Fruit fly (Drosophila melanogaster) whole organism, embryonic: ENCODE data around the gene TwdlX.

Source experiments
- Asciz ChIP-seq: fragments of 200-800 bp; sonication (Bioruptor generic); optimal IDR thresholded peaks from 2 replicates; lab custom pipeline; 2017; ENCODE audit warnings: missing biosample characterization, mild to moderate bottlenecking, missing genetic modification characterization, missing genetic modification reagents
- Bteb2 ChIP-seq: fragments of 200-800 bp; sonication (Bioruptor generic); optimal IDR thresholded peaks from 2 replicates; lab custom pipeline; 2016; ENCODE audit warnings: missing biosample characterization, missing genetic modification characterization
- CG11695 ChIP-seq: fragments of 200-800 bp; sonication (Bioruptor generic); IDR thresholded peaks from 3 replicates; pipeline ENCODE4 v1.3.6; 2022; ENCODE audit warnings: missing biosample characterization, missing genetic modification characterization
- CG12104 ChIP-seq: fragments of 200-800 bp; sonication (Bioruptor generic); optimal IDR thresholded peaks from 3 replicates; lab custom pipeline; 2016; ENCODE audit warnings: missing biosample characterization, missing genetic modification characterization
- CG1233 ChIP-seq: fragments of 200-800 bp; sonication (Bioruptor generic); optimal IDR thresholded peaks from 4 replicates; lab custom pipeline; 2018; ENCODE audit warnings: missing biosample characterization, mild to moderate bottlenecking, missing genetic modification characterization
- CG12391 ChIP-seq: fragments of 200-800 bp; sonication (Bioruptor generic); optimal IDR thresholded peaks from 3 replicates; lab custom pipeline; 2018; ENCODE audit warnings: missing biosample characterization, mild to moderate bottlenecking, missing genetic modification characterization, moderate library complexity
- CG15011 ChIP-seq: fragments of 200-800 bp; sonication (Bioruptor generic); optimal IDR thresholded peaks from 3 replicates; lab custom pipeline; 2018; ENCODE audit warnings: missing biosample characterization, mild to moderate bottlenecking, missing genetic modification characterization
- CG1603 ChIP-seq: fragments of 200-800 bp; sonication (Bioruptor generic); optimal IDR thresholded peaks from 2 replicates; lab custom pipeline; 2019; ENCODE audit warnings: missing biosample characterization, mild to moderate bottlenecking, missing genetic modification characterization, moderate library complexity
- CG16779 ChIP-seq: fragments of 200-800 bp; sonication (Bioruptor generic); IDR thresholded peaks from 2 replicates; pipeline ENCODE4 v1.3.6; 2022; ENCODE audit warnings: missing biosample characterization, missing genetic modification characterization
- CG18262 ChIP-seq: fragments of 200-800 bp; optimal IDR thresholded peaks from 3 replicates; lab custom pipeline; 2019; ENCODE audit warnings: missing biosample characterization, mild to moderate bottlenecking, missing genetic modification characterization, moderate library complexity
- CG1832 ChIP-seq: fragments of 200-800 bp; sonication (Bioruptor generic); optimal IDR thresholded peaks from 2 replicates; lab custom pipeline; 2017; ENCODE audit warnings: missing biosample characterization, mild to moderate bottlenecking, missing genetic modification characterization, inconsistent platforms
- CG2199 ChIP-seq: fragments of 200-800 bp; sonication (Bioruptor generic); IDR thresholded peaks from 3 replicates; pipeline ENCODE4 v1.3.6; 2022; ENCODE audit warnings: missing biosample characterization, missing genetic modification characterization
- CG3065 ChIP-seq: fragments of 200-800 bp; sonication (Bioruptor generic); optimal IDR thresholded peaks from 2 replicates; lab custom pipeline; 2016; ENCODE audit warnings: missing biosample characterization, missing genetic modification characterization
- CG31224 ChIP-seq: fragments of 200-800 bp; sonication (Bioruptor generic); IDR thresholded peaks from 2 replicates; pipeline ENCODE4 v1.3.6; 2022; ENCODE audit warnings: missing biosample characterization, missing genetic modification characterization
- CG33557 ChIP-seq: fragments of 200-800 bp; sonication (Bioruptor generic); optimal IDR thresholded peaks from 2 replicates; lab custom pipeline; 2019; ENCODE audit warnings: missing biosample characterization, mild to moderate bottlenecking, missing genetic modification characterization, moderate library complexity
- CG3847 ChIP-seq: fragments of 200-800 bp; sonication (Bioruptor generic); IDR thresholded peaks from 2 replicates; pipeline ENCODE4 v1.3.6; 2022; ENCODE audit warnings: missing biosample characterization, missing genetic modification characterization
- CG4854 ChIP-seq: fragments of 200-800 bp; sonication (Bioruptor generic); optimal IDR thresholded peaks from 2 replicates; lab custom pipeline; 2016; ENCODE audit warnings: missing biosample characterization, missing genetic modification characterization, inconsistent platforms
- CG6654 ChIP-seq: fragments of 200-800 bp; sonication (Bioruptor generic); optimal IDR thresholded peaks from 2 replicates; lab custom pipeline; 2017; ENCODE audit warnings: missing biosample characterization, mild to moderate bottlenecking, missing genetic modification characterization
- CG7357 ChIP-seq: fragments of 200-800 bp; sonication (Bioruptor generic); IDR thresholded peaks from 3 replicates; pipeline ENCODE4 v1.3.6; 2022; ENCODE audit warnings: missing biosample characterization, missing genetic modification characterization
- CG7963 ChIP-seq: fragments of 200-800 bp; sonication (Bioruptor generic); IDR thresholded peaks from 3 replicates; pipeline ENCODE4 v1.3.6; 2022; ENCODE audit warnings: missing biosample characterization, missing genetic modification characterization; ENCODE audit not compliant: partially characterized antibody
- CG9609 ChIP-seq: fragments of 200-800 bp; sonication (Bioruptor generic); optimal IDR thresholded peaks from 3 replicates; lab custom pipeline; 2016; ENCODE audit warnings: missing biosample characterization, missing genetic modification characterization
- CTCF ChIP-seq: fragments of 200-800 bp; sonication (Bioruptor generic); optimal IDR thresholded peaks from 2 replicates; lab custom pipeline; 2017; ENCODE audit warnings: missing biosample characterization, mild to moderate bottlenecking, missing genetic modification characterization, moderate library complexity
- D19A ChIP-seq: fragments of 200-800 bp; optimal IDR thresholded peaks from 3 replicates; lab custom pipeline; 2019; ENCODE audit warnings: missing biosample characterization, mild to moderate bottlenecking, missing genetic modification characterization, moderate library complexity
- GATAe ChIP-seq: fragments of 200-800 bp; sonication (Bioruptor generic); conservative IDR thresholded peaks from 2 replicates; pipeline ENCODE4 v1.3.6; 2022; ENCODE audit warnings: missing biosample characterization, missing genetic modification characterization
- Hand ChIP-seq: fragments of 200-800 bp; sonication (Bioruptor generic); optimal IDR thresholded peaks from 2 replicates; lab custom pipeline; 2017; ENCODE audit warnings: mild to moderate bottlenecking, missing biosample characterization, missing genetic modification reagents, missing genetic modification characterization
- Mrtf ChIP-seq: fragments of 200-800 bp; sonication (Bioruptor generic); IDR thresholded peaks from 3 replicates; pipeline ENCODE4 v1.3.6; 2022; ENCODE audit warnings: missing biosample characterization, missing genetic modification characterization
- NFAT ChIP-seq: fragments of 200-800 bp; sonication (Bioruptor generic); IDR thresholded peaks from 2 replicates; pipeline ENCODE4 v1.3.6; 2022; ENCODE audit warnings: missing biosample characterization, missing genetic modification characterization
- NK7.1 ChIP-seq: fragments of 200-800 bp; sonication (Bioruptor generic); optimal IDR thresholded peaks from 3 replicates; lab custom pipeline; 2016; ENCODE audit warnings: missing biosample characterization, missing genetic modification characterization
- Nf-YA ChIP-seq: fragments of 200-800 bp; sonication (Bioruptor generic); IDR thresholded peaks from 2 replicates; pipeline ENCODE4 v1.3.6; 2022; ENCODE audit warnings: missing biosample characterization, missing genetic modification characterization
- Rfx ChIP-seq: fragments of 200-800 bp; sonication (Bioruptor generic); IDR thresholded peaks from 2 replicates; pipeline ENCODE4 v1.3.6; 2022; ENCODE audit warnings: missing biosample characterization, missing genetic modification characterization
- Stat92E ChIP-seq, 3 experiments: fragments of >200 bp in 2 of 3; fragments of 200-800 bp in 1 of 3; sonication (Bioruptor generic) in 1 of 3; optimal IDR thresholded peaks; 2 replicates each; lab custom pipeline; 2017 to 2019; ENCODE audit warnings: missing biosample characterization in 3 of 3, missing genetic modification characterization in 3 of 3, mild to moderate bottlenecking in 1 of 3, moderate library complexity in 1 of 3
- amos ChIP-seq: fragments of 200-800 bp; sonication (Bioruptor generic); IDR thresholded peaks from 2 replicates; pipeline ENCODE4 v1.3.6; 2022; ENCODE audit warnings: missing biosample characterization, missing genetic modification characterization; ENCODE audit not compliant: partially characterized antibody
- cad ChIP-seq: fragments of >200 bp; optimal IDR thresholded peaks from 2 replicates; lab custom pipeline; 2017; ENCODE audit warnings: missing biosample characterization, missing genetic modification characterization
- ci ChIP-seq: fragments of 200-800 bp; sonication (Bioruptor generic); IDR thresholded peaks from 3 replicates; pipeline ENCODE4 v1.3.6; 2022; ENCODE audit warnings: missing biosample characterization, missing genetic modification characterization
- dmrt11E ChIP-seq: fragments of 200-800 bp; sonication (Bioruptor generic); optimal IDR thresholded peaks from 3 replicates; lab custom pipeline; 2018; ENCODE audit warnings: missing biosample characterization, mild to moderate bottlenecking, missing genetic modification characterization, moderate library complexity
- eve ChIP-seq, 2 experiments: fragments of >200 bp; optimal IDR thresholded peaks; 2 replicates each; lab custom pipeline; 2017; ENCODE audit warnings: missing biosample characterization in 2 of 2, missing genetic modification characterization in 2 of 2
- gfzf ChIP-seq: fragments of 200-800 bp; sonication (Bioruptor generic); optimal IDR thresholded peaks from 2 replicates; lab custom pipeline; 2016; ENCODE audit warnings: missing biosample characterization, mild to moderate bottlenecking, missing genetic modification characterization, moderate library complexity
- ham ChIP-seq: fragments of 200-800 bp; sonication (Bioruptor generic); IDR thresholded peaks from 2 replicates; pipeline ENCODE4 v1.3.6; 2022; ENCODE audit warnings: missing biosample characterization, missing genetic modification characterization
- hbn ChIP-seq: fragments of 200-800 bp; sonication (Bioruptor generic); IDR thresholded peaks from 2 replicates; pipeline ENCODE4 v1.3.6; 2022; ENCODE audit warnings: missing biosample characterization, missing genetic modification characterization; ENCODE audit not compliant: partially characterized antibody
- ken ChIP-seq: fragments of 200-800 bp; sonication (Bioruptor generic); IDR thresholded peaks from 3 replicates; pipeline ENCODE4 v1.3.6; 2022; ENCODE audit warnings: missing biosample characterization, missing genetic modification characterization
- lola ChIP-seq, 3 experiments: fragments of >200 bp in 2 of 3; fragments of 200-800 bp in 1 of 3; sonication (Bioruptor generic) in 1 of 3; optimal IDR thresholded peaks; 2 replicates each; lab custom pipeline; 2017 to 2019; ENCODE audit warnings: missing biosample characterization in 3 of 3, missing genetic modification characterization in 3 of 3, mild to moderate bottlenecking in 1 of 3, moderate library complexity in 1 of 3
- pan ChIP-seq, 4 experiments: fragments of >200 bp in 3 of 4; fragments of 200-800 bp in 1 of 4; sonication (Bioruptor generic) in 1 of 4; optimal IDR thresholded peaks in 3 of 4; IDR thresholded peaks in 1 of 4; 2 replicates each; pipeline versions ENCODE4 v1.3.6 to Lab custom; 2017 to 2022; ENCODE audit warnings: missing biosample characterization in 2 of 4, missing genetic modification characterization in 2 of 4, mixed read lengths in 1 of 4
- run ChIP-seq: fragments of 200-800 bp; sonication (Bioruptor generic); optimal IDR thresholded peaks from 3 replicates; lab custom pipeline; 2018; ENCODE audit warnings: missing biosample characterization, mild to moderate bottlenecking, missing genetic modification characterization
- schlank ChIP-seq: fragments of 200-800 bp; sonication (Bioruptor generic); optimal IDR thresholded peaks from 2 replicates; lab custom pipeline; 2018; ENCODE audit warnings: missing biosample characterization, mild to moderate bottlenecking, missing genetic modification characterization
- sd ChIP-seq: fragments of 200-800 bp; sonication (Bioruptor generic); optimal IDR thresholded peaks from 3 replicates; lab custom pipeline; 2018; ENCODE audit warnings: missing biosample characterization, mild to moderate bottlenecking, missing genetic modification characterization, moderate library complexity
- sqz ChIP-seq: fragments of 200-800 bp; sonication (Bioruptor generic); optimal IDR thresholded peaks from 3 replicates; lab custom pipeline; 2018; ENCODE audit warnings: missing biosample characterization, mild to moderate bottlenecking, missing genetic modification characterization
- ssp ChIP-seq: fragments of 200-800 bp; sonication (Bioruptor generic); IDR thresholded peaks from 2 replicates; pipeline ENCODE4 v1.3.6; 2022; ENCODE audit warnings: missing biosample characterization, missing genetic modification characterization
- toy ChIP-seq: fragments of 200-800 bp; sonication (Bioruptor generic); IDR thresholded peaks from 2 replicates; pipeline ENCODE4 v1.3.6; 2022; ENCODE audit warnings: missing biosample characterization, missing genetic modification characterization
- trh ChIP-seq: fragments of 200-800 bp; sonication (Bioruptor generic); optimal IDR thresholded peaks from 2 replicates; lab custom pipeline; 2016; ENCODE audit warnings: missing biosample characterization, missing genetic modification characterization
- wek ChIP-seq: fragments of 200-800 bp; sonication (Bioruptor generic); optimal IDR thresholded peaks from 3 replicates; lab custom pipeline; 2018; ENCODE audit warnings: missing biosample characterization, mild to moderate bottlenecking, missing genetic modification characterization, moderate library complexity

TwdlX gene

DNA sequence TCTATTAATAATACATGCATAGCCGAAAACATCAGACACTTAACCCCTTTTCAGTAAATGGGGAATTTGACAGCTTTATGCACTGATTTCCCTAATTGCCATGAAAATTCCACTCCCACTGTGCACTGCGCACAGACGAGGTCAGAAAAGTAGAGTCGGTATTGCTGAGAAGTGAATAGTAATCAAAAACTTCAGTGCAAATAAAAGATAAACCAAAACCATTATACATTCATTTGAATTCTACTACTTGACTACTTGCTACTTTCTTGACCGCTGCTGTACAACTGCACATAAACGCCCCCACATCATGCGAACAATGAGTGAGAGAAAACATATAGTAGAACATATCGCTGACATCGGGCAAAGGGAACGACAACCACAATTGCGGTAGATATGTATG lies 39.5 kb upstream of the TwdlX start (continued):
- TF ChIP-seq Bteb2 (GFP tag; lab: Kevin White, UChicago): peak; percentile 67
- no peak for TF ChIP-seq GATAe
- peak; percentile 82 for TF ChIP-seq CG9609 (GFP tag; lab: Kevin White, UChicago)
- no peak for TF ChIP-seq pan (optimal IDR thresholded peaks at IDR 0.05; lab: Kevin White, UChicago)
- peak in 1 of 2 experiments; percentile 88 for TF ChIP-seq pan (GFP tag; optimal IDR thresholded peaks at IDR 0.05 in 1 of 2, IDR thresholded peaks at IDR 0.05 in 1 of 2)
- peak; percentile 91 for TF ChIP-seq CG2199 (GFP tag; lab: Robert Waterston, UW)
- TF ChIP-seq eve (GFP tag; optimal IDR thresholded peaks at IDR 0.05; lab: Kevin White, UChicago): peak in 1 of 2 experiments; percentile 93
- TF ChIP-seq CG31224 (GFP tag; lab: Robert Waterston, UW): peak; percentile 55
- TF ChIP-seq D19A (tag; lab: Kevin White, UChicago): peak; percentile 80
- TF ChIP-seq sqz (GFP tag; lab: Kevin White, UChicago): peak; percentile 56
- no peak for TF ChIP-seq ham (GFP tag; lab: Robert Waterston, UW)
- peak; percentile 77 for TF ChIP-seq CG1233 (GFP tag; lab: Kevin White, UChicago)
- TF ChIP-seq CG12104 (GFP tag; lab: Kevin White, UChicago): peak; percentile 67
- TF ChIP-seq CG4854: peak; percentile 70
- TF ChIP-seq cad: no peak
- peak; percentile 82 for TF ChIP-seq Asciz (GFP tag; lab: Kevin White, UChicago)
- TF ChIP-seq schlank: peak; percentile 37
- TF ChIP-seq dmrt11E (tag; lab: Kevin White, UChicago): peak; percentile 85
- peak; percentile 89 for TF ChIP-seq ken (GFP tag; lab: Robert Waterston, UW)
- peak; percentile 97 for TF ChIP-seq ci
- no peak for TF ChIP-seq Hand (GFP tag; lab: Kevin White, UChicago)
- TF ChIP-seq CG18262 (tag; lab: Kevin White, UChicago): peak; percentile 89
- peak in 1 of 3 experiments; percentile 45 for TF ChIP-seq Stat92E (GFP tag; optimal IDR thresholded peaks at IDR 0.05; lab: Kevin White, UChicago)
- peak; percentile 69 for TF ChIP-seq sd (tag; lab: Kevin White, UChicago)
- TF ChIP-seq CG1832 (GFP tag; lab: Kevin White, UChicago): no peak
- TF ChIP-seq amos (GFP tag; lab: Robert Waterston, UW): no peak
- TF ChIP-seq CG3065 (GFP tag; lab: Kevin White, UChicago): peak; percentile 65
- TF ChIP-seq run (tag; lab: Kevin White, UChicago): peak; percentile 65
- TF ChIP-seq gfzf (GFP tag; lab: Kevin White, UChicago): no peak
- TF ChIP-seq hbn (GFP tag; lab: Robert Waterston, UW): no peak
- peak; percentile 58 for TF ChIP-seq trh (GFP tag; lab: Kevin White, UChicago)
- TF ChIP-seq ssp (GFP tag; lab: Robert Waterston, UW): peak; percentile 76
- peak; percentile 76 for TF ChIP-seq CG7357 (GFP tag; lab: Robert Waterston, UW)
- TF ChIP-seq CG3847: peak; percentile 61
- TF ChIP-seq lola (GFP tag; optimal IDR thresholded peaks at IDR 0.05; lab: Kevin White, UChicago): peak in 1 of 3 experiments; percentile 81
- TF ChIP-seq Nf-YA (GFP tag; lab: Robert Waterston, UW): peak; percentile 79
- TF ChIP-seq wek: peak; percentile 74
- peak; percentile 55 for TF ChIP-seq CG15011 (GFP tag; lab: Kevin White, UChicago)
- TF ChIP-seq CG33557: peak; percentile 71
- peak; percentile 79 for TF ChIP-seq Mrtf (GFP tag; lab: Robert Waterston, UW)
- TF ChIP-seq CG6654 (GFP tag; lab: Kevin White, UChicago): peak; percentile 67
- peak; percentile 67; the same call in 1 of the 2 replicates for TF ChIP-seq CG16779 (GFP tag; lab: Robert Waterston, UW)
- 0 out of 2 replicates have a peak, but pooled peaks have one; percentile 50 for TF ChIP-seq NFAT (GFP tag; lab: Robert Waterston, UW)
- 0 out of 2 replicates have a peak, but pooled peaks have one; percentile 36 for TF ChIP-seq toy
- peak; percentile 51 for TF ChIP-seq NK7.1 (GFP tag; lab: Kevin White, UChicago)
- no peak for TF ChIP-seq CG7963 (GFP tag; lab: Robert Waterston, UW)
- TF ChIP-seq CTCF: peak; percentile 49
- TF ChIP-seq CG12391 (tag; lab: Kevin White, UChicago): peak; percentile 87
- TF ChIP-seq CG11695 (GFP tag; lab: Robert Waterston, UW): peak; percentile 83
- peak; percentile 78 for TF ChIP-seq Rfx (GFP tag; lab: Robert Waterston, UW)
- peak; percentile 94 for TF ChIP-seq CG1603 (tag; lab: Kevin White, UChicago)
